Worm (Caenorhabditis elegans): ENCODE measurements around the gene fbxc-58.

fbxc-58 gene

ce11 chrIV:9403761-9404420 lies 32.6 kb downstream of the fbxc-58 start:
- TF ChIP-seq ceh-20 (GFP tag; IDR thresholded peaks at IDR 0.05) (no peak), tag-97 (GFP tag; IDR thresholded peaks at IDR 0.05) (no peak), ctbp-1 (GFP tag; IDR thresholded peaks at IDR 0.05) (no peak), set-16 (GFP tag; IDR thresholded peaks at IDR 0.05) (peak; percentile 46; the same call in 1 of the 2 replicates), dpl-1 (GFP tag; optimal IDR thresholded peaks at IDR 0.05) (peak; percentile 79), ceh-28 (tag; optimal IDR thresholded peaks at IDR 0.05) (peak; percentile 75), unc-62 (GFP tag; optimal IDR thresholded peaks at IDR 0.05 in 1 of 2) (peak in 1 of 2 experiments; percentile 23), unc-62 (tag; optimal IDR thresholded peaks at IDR 0.05) (no peak), attf-4 (tag; optimal IDR thresholded peaks at IDR 0.05) (no peak), lin-38 (GFP tag; IDR thresholded peaks at IDR 0.05) (peak; percentile 97), jun-1 (tag; optimal IDR thresholded peaks at IDR 0.05) (no peak), egl-43 (GFP tag; IDR thresholded peaks at IDR 0.05) (no peak)

- TF ChIP-seq spr-1 (tag; optimal IDR thresholded peaks at IDR 0.05) (no peak), gei-8 (GFP tag; optimal IDR thresholded peaks at IDR 0.05) (no peak), nhr-28 (tag; optimal IDR thresholded peaks at IDR 0.05) (no peak), lin-38 (GFP tag; IDR thresholded peaks at IDR 0.05) (no peak)
Measured at ce11 chrIV:9408004-9408403, 36.7 kb downstream of the fbxc-58 start, which contains the start of gene F56D5.5. TSS of gene F56D5.5 (minus strand) at chrIV:9408104.

ce11 chrIV:9410766-9411165 lies 39.5 kb downstream of the fbxc-58 start:
- TF ChIP-seq lim-7 (GFP tag; IDR thresholded peaks at IDR 0.05) (0 out of 2 replicates have a peak, but pooled peaks have one; percentile 22), set-16 (GFP tag; IDR thresholded peaks at IDR 0.05) (peak; percentile 59; the same call in 1 of the 2 replicates)

- TF ChIP-seq aha-1 (tag) (no peak), nhr-111 (GFP tag; optimal IDR thresholded peaks at IDR 0.05) (no peak), lin-15B (tag; optimal IDR thresholded peaks at IDR 0.05) (no peak), egl-27 (tag; optimal IDR thresholded peaks at IDR 0.05) (no peak), ceh-82 (tag; optimal IDR thresholded peaks at IDR 0.05) (no peak), zip-11 (GFP tag; IDR thresholded peaks at IDR 0.05) (no peak), F37D6.2 (tag; optimal IDR thresholded peaks at IDR 0.05) (no peak), dve-1 (tag; optimal IDR thresholded peaks at IDR 0.05; ENCODE audit: insufficient read depth) (no peak), ztf-11 (tag; optimal IDR thresholded peaks at IDR 0.05) (no peak), lin-13 (GFP tag; optimal IDR thresholded peaks at IDR 0.05) (no peak)
Measured at ce11 chrIV:9422408-9422807, 51.1 kb downstream of the fbxc-58 start, which contains the start of gene F56D5.9. TSS of gene F56D5.9 (minus strand) at chrIV:9422508.
